Worm (Caenorhabditis elegans) whole organism, mixed stage, embryonic: Measurements from ENCODE around the gene clec-22.

Experiments used
- elt-3 ChIP-seq: fragments of 150-350 bp; optimal IDR thresholded peaks from 2 replicates; lab custom pipeline; 2014; ENCODE audit warnings: missing biosample characterization, missing genetic modification characterization
- lsy-2 ChIP-seq: fragments of 150-350 bp; optimal IDR thresholded peaks from 2 replicates; lab custom pipeline; 2014; ENCODE audit warnings: missing biosample characterization, missing genetic modification characterization
- nhr-12 ChIP-seq: fragments of 150-350 bp; optimal IDR thresholded peaks from 2 replicates; lab custom pipeline; 2014; ENCODE audit warnings: missing biosample characterization, missing genetic modification characterization
- nhr-237 ChIP-seq: fragments of 150-350 bp; optimal IDR thresholded peaks from 2 replicates; lab custom pipeline; 2014; ENCODE audit warnings: missing biosample characterization, missing genetic modification characterization
- snpc-4 ChIP-seq: fragments of 150-350 bp; optimal IDR thresholded peaks from 2 replicates; lab custom pipeline; 2014; ENCODE audit warnings: missing biosample characterization, missing genetic modification characterization
- unc-62 ChIP-seq: fragments of 150-350 bp; optimal IDR thresholded peaks from 2 replicates; lab custom pipeline; 2014; ENCODE audit warnings: missing biosample characterization, missing genetic modification reagents, missing genetic modification characterization

- TF ChIP-seq nhr-12 (no peak), unc-62 (GFP tag; lab: Kevin White, UChicago) (no peak), nhr-237 (tag; lab: Kevin White, UChicago) (no peak), lsy-2 (tag; lab: Kevin White, UChicago) (no peak), snpc-4 (tag; lab: Kevin White, UChicago) (no peak), elt-3 (tag; lab: Kevin White, UChicago) (no peak)
These were observed 15.4 kb downstream of the clec-22 start, which contains the start of gene srw-23 for ce11 chrV:16873642-16874041.
